Worm (Caenorhabditis elegans) whole organism, L1 larva: ENCODE results near the gene aqp-1.

Source experiments
- ama-1 ChIP-seq: fragments of 150-350 bp; optimal IDR thresholded peaks from 2 replicates; lab custom pipeline; 2014
- ces-1 ChIP-seq: fragments of 150-350 bp; optimal IDR thresholded peaks from 2 replicates; lab custom pipeline; 2014; ENCODE audit warnings: missing biosample characterization, missing genetic modification reagents, missing genetic modification characterization
- elt-2 ChIP-seq: sonication (generic microtip); optimal IDR thresholded peaks from 2 replicates; lab custom pipeline; 2016; ENCODE audit warnings: missing genetic modification characterization, mild to moderate bottlenecking, inconsistent platforms, missing compliant biosample characterization, missing genetic modification reagents
- irx-1 ChIP-seq: sonication (generic microtip); optimal IDR thresholded peaks from 2 replicates; lab custom pipeline; 2016; ENCODE audit warnings: missing genetic modification characterization, missing compliant biosample characterization
- lin-13 ChIP-seq: fragments of 150-350 bp; optimal IDR thresholded peaks from 2 replicates; lab custom pipeline; 2014; ENCODE audit warnings: missing biosample characterization, missing genetic modification reagents, missing genetic modification characterization
- lin-35 ChIP-seq, 2 experiments: fragments of 150-350 bp; optimal IDR thresholded peaks; 2 replicates each; lab custom pipeline; 2014; ENCODE audit warnings: missing biosample characterization in 2 of 2, missing genetic modification characterization in 2 of 2, missing genetic modification reagents in 2 of 2
- nhr-76 ChIP-seq: sonication (generic microtip); optimal IDR thresholded peaks from 2 replicates; lab custom pipeline; 2017; ENCODE audit warnings: missing biosample characterization, missing genetic modification characterization
- nhr-77 ChIP-seq: fragments of 150-350 bp; optimal IDR thresholded peaks from 2 replicates; lab custom pipeline; 2014; ENCODE audit warnings: missing biosample characterization, missing genetic modification characterization
- nhr-84 ChIP-seq: sonication (generic microtip); optimal IDR thresholded peaks from 2 replicates; lab custom pipeline; 2017; ENCODE audit warnings: missing biosample characterization, missing genetic modification characterization
- snpc-4 ChIP-seq: fragments of 150-350 bp; optimal IDR thresholded peaks from 2 replicates; lab custom pipeline; 2014; ENCODE audit warnings: missing biosample characterization, missing genetic modification characterization
- tlp-1 ChIP-seq: fragments of 150-350 bp; optimal IDR thresholded peaks from 2 replicates; lab custom pipeline; 2014; ENCODE audit warnings: missing biosample characterization, missing genetic modification characterization
- zip-4 ChIP-seq: fragments of 200-800 bp; sonication (Bioruptor generic); optimal IDR thresholded peaks from 2 replicates; lab custom pipeline; 2018; ENCODE audit warnings: mild to moderate bottlenecking, missing genetic modification characterization, moderate library complexity, missing compliant biosample characterization

- TF ChIP-seq nhr-84 (tag; lab: Kevin White, UChicago) (no peak), snpc-4 (tag; lab: Kevin White, UChicago) (no peak), ces-1 (GFP tag; lab: Kevin White, UChicago) (no peak), lin-13 (GFP tag; lab: Kevin White, UChicago) (no peak), nhr-77 (no peak), zip-4 (GFP tag; lab: Kevin White, UChicago) (no peak), ama-1 (lab: Kevin White, UChicago) (no peak), elt-2 (tag; lab: Kevin White, UChicago) (no peak), nhr-76 (tag; lab: Kevin White, UChicago) (no peak), lin-35 (GFP tag; optimal IDR thresholded peaks at IDR 0.05; lab: Kevin White, UChicago) (no peak), tlp-1 (tag; lab: Kevin White, UChicago) (no peak), irx-1 (tag; lab: Kevin White, UChicago) (no peak)
These were observed 1.6 kb upstream of the aqp-1 start for ce11 chrII:7239705-7240104.
